Fruit fly (Drosophila melanogaster) whole organism, embryonic: ENCODE measurements around the gene ABCB7.

ENCODE experiments used
- CG10654 ChIP-seq: fragments of 200-800 bp; sonication (Bioruptor generic); optimal IDR thresholded peaks from 2 replicates; lab custom pipeline; 2016; ENCODE audit warnings: missing biosample characterization, missing genetic modification characterization
- CG12659 ChIP-seq: fragments of 200-800 bp; sonication (Bioruptor generic); optimal IDR thresholded peaks from 3 replicates; lab custom pipeline; 2017; ENCODE audit warnings: mild to moderate bottlenecking, missing biosample characterization, missing genetic modification reagents, missing genetic modification characterization
- CG14860 ChIP-seq: fragments of 200-800 bp; sonication (Bioruptor generic); IDR thresholded peaks from 3 replicates; pipeline ENCODE4 v1.3.6; 2022; ENCODE audit warnings: missing biosample characterization, missing genetic modification characterization; ENCODE audit not compliant: partially characterized antibody
- CG2129 ChIP-seq: fragments of 200-800 bp; sonication (Bioruptor generic); IDR thresholded peaks from 2 replicates; pipeline ENCODE4 v1.3.6; 2022; ENCODE audit warnings: missing biosample characterization, missing genetic modification characterization; ENCODE audit not compliant: partially characterized antibody
- CG2202 ChIP-seq: fragments of 200-800 bp; sonication (Bioruptor generic); optimal IDR thresholded peaks from 2 replicates; lab custom pipeline; 2018; ENCODE audit warnings: missing biosample characterization, mild to moderate bottlenecking, missing genetic modification characterization
- Hey ChIP-seq: fragments of 200-800 bp; sonication (Bioruptor generic); optimal IDR thresholded peaks from 3 replicates; lab custom pipeline; 2018; ENCODE audit warnings: missing biosample characterization, mild to moderate bottlenecking, missing genetic modification characterization
- Meics ChIP-seq: fragments of 200-800 bp; sonication (Bioruptor generic); optimal IDR thresholded peaks from 2 replicates; lab custom pipeline; 2017; ENCODE audit warnings: missing biosample characterization, mild to moderate bottlenecking, missing genetic modification characterization
- Six4 ChIP-seq: fragments of 200-800 bp; sonication (Bioruptor generic); optimal IDR thresholded peaks from 2 replicates; lab custom pipeline; 2016; ENCODE audit warnings: missing biosample characterization, missing genetic modification characterization
- chm ChIP-seq: fragments of 200-800 bp; sonication (Bioruptor generic); IDR thresholded peaks from 2 replicates; pipeline ENCODE4 v1.3.6; 2022; ENCODE audit warnings: missing biosample characterization, missing genetic modification characterization
- cwo ChIP-seq: fragments of 200-800 bp; sonication (Bioruptor generic); optimal IDR thresholded peaks from 3 replicates; lab custom pipeline; 2017; ENCODE audit warnings: missing biosample characterization, missing genetic modification characterization, mild to moderate bottlenecking, moderate library complexity, missing genetic modification reagents
- fru ChIP-seq: fragments of >200 bp; optimal IDR thresholded peaks from 2 replicates; lab custom pipeline; 2017
- usp ChIP-seq: fragments of >200 bp; optimal IDR thresholded peaks from 2 replicates; lab custom pipeline; 2017; ENCODE audit warnings: missing biosample characterization, missing genetic modification characterization

DNA sequence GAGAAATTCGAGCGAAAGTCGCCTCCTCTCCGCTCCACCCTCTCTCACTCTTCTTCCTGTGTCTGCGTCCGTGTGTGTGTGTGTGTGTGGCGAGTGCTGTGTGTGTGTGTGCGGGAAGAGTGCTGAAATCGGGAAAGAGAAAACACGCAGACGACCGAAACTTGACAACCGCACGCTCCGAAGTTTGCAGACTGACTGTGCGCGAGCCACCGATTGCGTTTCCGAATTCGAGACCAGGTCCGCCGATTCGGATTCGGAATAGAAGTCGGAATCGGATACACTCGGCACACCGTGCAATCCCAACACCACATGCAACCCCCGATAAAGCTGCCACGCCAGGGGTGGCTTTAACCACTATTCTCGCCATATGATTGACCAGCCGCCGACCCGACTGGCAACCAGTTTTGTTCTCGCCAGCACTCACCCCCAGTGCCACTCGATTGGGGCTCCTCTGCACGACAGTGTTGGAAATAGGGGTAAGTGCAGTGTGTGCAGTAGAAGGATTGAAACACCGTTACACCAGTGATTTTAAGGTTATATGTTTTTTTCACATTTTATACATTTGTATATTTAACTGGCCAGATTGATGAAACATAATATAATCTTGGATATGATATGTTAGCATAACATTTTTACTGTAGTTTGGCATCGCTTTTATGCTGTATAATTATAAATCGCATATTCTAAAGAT lies 10.1 kb downstream of the ABCB7 start, which contains the start of gene CG13928:
- no peak for TF ChIP-seq CG2202 (tag; lab: Kevin White, UChicago)
- TF ChIP-seq Hey (tag; lab: Kevin White, UChicago) = no peak
- TF ChIP-seq CG2129 (GFP tag; lab: Robert Waterston, UW) = no peak
- no peak for TF ChIP-seq chm (GFP tag; lab: Robert Waterston, UW)
- no peak for TF ChIP-seq CG14860 (GFP tag; lab: Robert Waterston, UW)
- TF ChIP-seq CG10654 (GFP tag; lab: Kevin White, UChicago) = no peak
- TF ChIP-seq CG12659 (GFP tag; lab: Kevin White, UChicago) = no peak
- TF ChIP-seq cwo (GFP tag; lab: Kevin White, UChicago) = no peak
- TF ChIP-seq Meics = no peak
- no peak for TF ChIP-seq fru (lab: Kevin White, UChicago)
- TF ChIP-seq Six4 (GFP tag; lab: Kevin White, UChicago) = no peak
- no peak for TF ChIP-seq usp
